Fruit fly (Drosophila melanogaster) whole organism, embryonic: ENCODE data around the gene clumsy.

ENCODE experiments used
- Atf-2 ChIP-seq: fragments of 200-800 bp; sonication (Bioruptor generic); optimal IDR thresholded peaks from 2 replicates; lab custom pipeline; 2016; ENCODE audit warnings: missing biosample characterization, missing genetic modification characterization
- CG1024 ChIP-seq: fragments of 200-800 bp; sonication (Bioruptor generic); IDR thresholded peaks from 2 replicates; pipeline ENCODE4 v1.3.6; 2022; ENCODE audit warnings: missing biosample characterization, missing genetic modification characterization
- CG12659 ChIP-seq: fragments of 200-800 bp; sonication (Bioruptor generic); optimal IDR thresholded peaks from 3 replicates; lab custom pipeline; 2017; ENCODE audit warnings: mild to moderate bottlenecking, missing biosample characterization, missing genetic modification reagents, missing genetic modification characterization
- CG12942 ChIP-seq: fragments of 200-800 bp; sonication (Bioruptor generic); optimal IDR thresholded peaks from 3 replicates; lab custom pipeline; 2016; ENCODE audit warnings: missing biosample characterization, missing genetic modification characterization
- CG13775 ChIP-seq: fragments of 200-800 bp; sonication (Bioruptor generic); optimal IDR thresholded peaks from 3 replicates; lab custom pipeline; 2017; ENCODE audit warnings: missing biosample characterization, mild to moderate bottlenecking, missing genetic modification characterization
- CG14710 ChIP-seq: fragments of 200-800 bp; sonication (Bioruptor generic); optimal IDR thresholded peaks from 3 replicates; lab custom pipeline; 2019; ENCODE audit warnings: missing biosample characterization, mild to moderate bottlenecking, missing genetic modification characterization, moderate library complexity
- CG15269 ChIP-seq: fragments of 200-800 bp; sonication (Bioruptor generic); optimal IDR thresholded peaks from 2 replicates; lab custom pipeline; 2018; ENCODE audit warnings: missing biosample characterization, mild to moderate bottlenecking, missing genetic modification characterization, moderate library complexity
- CG15601 ChIP-seq: fragments of 200-800 bp; sonication (Bioruptor generic); optimal IDR thresholded peaks from 3 replicates; lab custom pipeline; 2019; ENCODE audit warnings: missing biosample characterization, mild to moderate bottlenecking, missing genetic modification characterization, moderate library complexity
- CG17328 ChIP-seq: fragments of 200-800 bp; sonication (Bioruptor generic); IDR thresholded peaks from 2 replicates; pipeline ENCODE4 v1.3.6; 2022; ENCODE audit warnings: missing biosample characterization, missing genetic modification characterization
- CG17612 ChIP-seq: fragments of 200-800 bp; sonication (Bioruptor generic); IDR thresholded peaks from 2 replicates; pipeline ENCODE4 v1.3.6; 2022; ENCODE audit warnings: missing biosample characterization, missing genetic modification characterization
- CG17802 ChIP-seq: fragments of 200-800 bp; sonication (Bioruptor generic); optimal IDR thresholded peaks from 2 replicates; lab custom pipeline; 2018; ENCODE audit warnings: missing biosample characterization, mild to moderate bottlenecking, missing genetic modification characterization, moderate library complexity
- CG17829 ChIP-seq: fragments of 200-800 bp; optimal IDR thresholded peaks from 2 replicates; lab custom pipeline; 2019; ENCODE audit warnings: missing biosample characterization, mild to moderate bottlenecking, missing genetic modification characterization, moderate library complexity
- CG18476 ChIP-seq: fragments of 200-800 bp; sonication (Bioruptor generic); optimal IDR thresholded peaks from 2 replicates; lab custom pipeline; 2016; ENCODE audit warnings: missing biosample characterization, mild to moderate bottlenecking, missing genetic modification characterization
- CG18599 ChIP-seq: fragments of 200-800 bp; sonication (Bioruptor generic); optimal IDR thresholded peaks from 3 replicates; lab custom pipeline; 2017; ENCODE audit warnings: missing biosample characterization, missing genetic modification characterization, mild to moderate bottlenecking, moderate library complexity, missing genetic modification reagents
- CG31365 ChIP-seq: fragments of 200-800 bp; sonication (Bioruptor generic); optimal IDR thresholded peaks from 2 replicates; lab custom pipeline; 2018; ENCODE audit warnings: missing biosample characterization, mild to moderate bottlenecking, missing genetic modification characterization
- CG3838 ChIP-seq: fragments of 200-800 bp; sonication (Bioruptor generic); optimal IDR thresholded peaks from 3 replicates; lab custom pipeline; 2016; ENCODE audit warnings: missing biosample characterization, missing genetic modification characterization
- CG6254 ChIP-seq: fragments of 200-800 bp; sonication (Bioruptor generic); optimal IDR thresholded peaks from 3 replicates; lab custom pipeline; 2017; ENCODE audit warnings: mild to moderate bottlenecking, missing biosample characterization, missing genetic modification reagents, missing genetic modification characterization
- CG6765 ChIP-seq: fragments of 200-800 bp; sonication (Bioruptor generic); optimal IDR thresholded peaks from 3 replicates; lab custom pipeline; 2017; ENCODE audit warnings: missing biosample characterization, mild to moderate bottlenecking, missing genetic modification characterization
- CG7357 ChIP-seq: fragments of 200-800 bp; sonication (Bioruptor generic); IDR thresholded peaks from 3 replicates; pipeline ENCODE4 v1.3.6; 2022; ENCODE audit warnings: missing biosample characterization, missing genetic modification characterization
- Camta ChIP-seq: fragments of 200-800 bp; sonication (Bioruptor generic); optimal IDR thresholded peaks from 2 replicates; lab custom pipeline; 2016; ENCODE audit warnings: missing biosample characterization, missing genetic modification characterization
- CrebB ChIP-seq: fragments of 200-800 bp; sonication (Bioruptor generic); optimal IDR thresholded peaks from 3 replicates; lab custom pipeline; 2018; ENCODE audit warnings: missing biosample characterization, mild to moderate bottlenecking, missing genetic modification characterization
- Dad ChIP-seq: fragments of 200-800 bp; sonication (Bioruptor generic); optimal IDR thresholded peaks from 3 replicates; lab custom pipeline; 2016; ENCODE audit warnings: missing biosample characterization, missing genetic modification characterization
- Dip3 ChIP-seq: fragments of 200-800 bp; sonication (Bioruptor generic); optimal IDR thresholded peaks from 3 replicates; lab custom pipeline; 2016; ENCODE audit warnings: missing biosample characterization, missing genetic modification characterization
- Dp ChIP-seq: fragments of 200-800 bp; sonication (Bioruptor generic); optimal IDR thresholded peaks from 2 replicates; lab custom pipeline; 2018; ENCODE audit warnings: missing biosample characterization, mild to moderate bottlenecking, missing genetic modification characterization, moderate library complexity
- Fer1 ChIP-seq: fragments of 200-800 bp; sonication (Bioruptor generic); optimal IDR thresholded peaks from 2 replicates; lab custom pipeline; 2017; ENCODE audit warnings: missing biosample characterization, mild to moderate bottlenecking, missing genetic modification characterization
- H2.0 ChIP-seq: fragments of 200-800 bp; sonication (Bioruptor generic); IDR thresholded peaks from 2 replicates; pipeline ENCODE4 v1.3.6; 2022; ENCODE audit warnings: missing biosample characterization, missing genetic modification characterization
- HLHmδ ChIP-seq: fragments of 200-800 bp; sonication (Bioruptor generic); optimal IDR thresholded peaks from 2 replicates; lab custom pipeline; 2018; ENCODE audit warnings: missing biosample characterization, mild to moderate bottlenecking, missing genetic modification characterization, moderate library complexity
- Mad ChIP-seq: fragments of 200-800 bp; sonication (Bioruptor generic); optimal IDR thresholded peaks from 2 replicates; lab custom pipeline; 2016; ENCODE audit warnings: missing biosample characterization, missing genetic modification characterization
- Meics ChIP-seq: fragments of 200-800 bp; sonication (Bioruptor generic); optimal IDR thresholded peaks from 2 replicates; lab custom pipeline; 2017; ENCODE audit warnings: missing biosample characterization, mild to moderate bottlenecking, missing genetic modification characterization
- Myb ChIP-seq: fragments of 200-800 bp; sonication (Bioruptor generic); optimal IDR thresholded peaks from 2 replicates; lab custom pipeline; 2016; ENCODE audit warnings: missing biosample characterization, missing genetic modification characterization
- Pdp1 ChIP-seq, 2 experiments: fragments of 200-800 bp; sonication (Bioruptor generic); optimal IDR thresholded peaks; 3 replicates each; lab custom pipeline; 2016; ENCODE audit warnings: missing biosample characterization in 2 of 2, missing genetic modification characterization in 2 of 2, mild to moderate bottlenecking in 1 of 2, moderate library complexity in 1 of 2
- Sox100B ChIP-seq: fragments of 200-800 bp; sonication (Bioruptor generic); optimal IDR thresholded peaks from 3 replicates; lab custom pipeline; 2018; ENCODE audit warnings: missing biosample characterization, mild to moderate bottlenecking, missing genetic modification characterization
- Sry-δ ChIP-seq: fragments of 200-800 bp; sonication (Bioruptor generic); optimal IDR thresholded peaks from 2 replicates; lab custom pipeline; 2016; ENCODE audit warnings: missing biosample characterization, missing genetic modification characterization
- Ssrp ChIP-seq: fragments of 200-800 bp; sonication (Bioruptor generic); optimal IDR thresholded peaks from 2 replicates; lab custom pipeline; 2018; ENCODE audit warnings: missing biosample characterization, mild to moderate bottlenecking, missing genetic modification characterization, moderate library complexity
- YL-1 ChIP-seq: fragments of 200-800 bp; sonication (Bioruptor generic); optimal IDR thresholded peaks from 3 replicates; lab custom pipeline; 2017; ENCODE audit warnings: missing biosample characterization, mild to moderate bottlenecking, missing genetic modification characterization
- btn ChIP-seq: fragments of 200-800 bp; sonication (Bioruptor generic); optimal IDR thresholded peaks from 2 replicates; lab custom pipeline; 2016; ENCODE audit warnings: missing biosample characterization, missing genetic modification characterization
- cwo ChIP-seq: fragments of 200-800 bp; sonication (Bioruptor generic); optimal IDR thresholded peaks from 3 replicates; lab custom pipeline; 2017; ENCODE audit warnings: missing biosample characterization, missing genetic modification characterization, mild to moderate bottlenecking, moderate library complexity, missing genetic modification reagents
- ewg ChIP-seq: fragments of 200-800 bp; sonication (Bioruptor generic); optimal IDR thresholded peaks from 3 replicates; lab custom pipeline; 2017; ENCODE audit warnings: mild to moderate bottlenecking, missing biosample characterization, missing genetic modification reagents, missing genetic modification characterization
- fu2 ChIP-seq: fragments of 200-800 bp; sonication (Bioruptor generic); optimal IDR thresholded peaks from 2 replicates; lab custom pipeline; 2016; ENCODE audit warnings: missing biosample characterization, missing genetic modification characterization
- grau ChIP-seq: fragments of 200-800 bp; optimal IDR thresholded peaks from 3 replicates; lab custom pipeline; 2019; ENCODE audit warnings: missing biosample characterization, mild to moderate bottlenecking, missing genetic modification characterization, moderate library complexity
- oc ChIP-seq: fragments of 200-800 bp; sonication (Bioruptor generic); optimal IDR thresholded peaks from 2 replicates; lab custom pipeline; 2018; ENCODE audit warnings: missing biosample characterization, mild to moderate bottlenecking, missing genetic modification characterization, moderate library complexity
- pfk ChIP-seq: fragments of 200-800 bp; sonication (Bioruptor generic); optimal IDR thresholded peaks from 2 replicates; lab custom pipeline; 2018; ENCODE audit warnings: missing biosample characterization, mild to moderate bottlenecking, missing genetic modification characterization, moderate library complexity
- pita ChIP-seq: fragments of 200-800 bp; sonication (Bioruptor generic); optimal IDR thresholded peaks from 2 replicates; lab custom pipeline; 2017; ENCODE audit warnings: missing biosample characterization, mild to moderate bottlenecking, missing genetic modification characterization
- pzg ChIP-seq: fragments of 200-800 bp; sonication (Bioruptor generic); optimal IDR thresholded peaks from 3 replicates; lab custom pipeline; 2018; ENCODE audit warnings: missing biosample characterization, mild to moderate bottlenecking, missing genetic modification characterization, moderate library complexity
- run ChIP-seq: fragments of 200-800 bp; sonication (Bioruptor generic); optimal IDR thresholded peaks from 3 replicates; lab custom pipeline; 2018; ENCODE audit warnings: missing biosample characterization, mild to moderate bottlenecking, missing genetic modification characterization
- ssp ChIP-seq: fragments of 200-800 bp; sonication (Bioruptor generic); IDR thresholded peaks from 2 replicates; pipeline ENCODE4 v1.3.6; 2022; ENCODE audit warnings: missing biosample characterization, missing genetic modification characterization
- ttk ChIP-seq: fragments of 200-800 bp; sonication (Bioruptor generic); IDR thresholded peaks from 2 replicates; pipeline ENCODE4 v2.1.2; 2022; ENCODE audit warnings: missing biosample characterization, missing genetic modification characterization
- twi ChIP-seq: fragments of 200-800 bp; optimal IDR thresholded peaks from 2 replicates; lab custom pipeline; 2019; ENCODE audit warnings: missing biosample characterization, mild to moderate bottlenecking, missing genetic modification characterization, moderate library complexity
- zen ChIP-seq: fragments of 200-800 bp; sonication (Bioruptor generic); optimal IDR thresholded peaks from 3 replicates; lab custom pipeline; 2018; ENCODE audit warnings: missing biosample characterization, mild to moderate bottlenecking, missing genetic modification characterization, moderate library complexity

Gene clumsy

dm6 chr2L:21237048-21237747, 30.9 kb downstream of the clumsy start, which contains the start of gene Hr39 (continued):
- TF ChIP-seq Pdp1 (GFP tag; optimal IDR thresholded peaks at IDR 0.05; lab: Kevin White, UChicago) (peak in 1 of 2 experiments; percentile 85), Mad (peak; percentile 57), CG15269 (tag; lab: Kevin White, UChicago) (peak; percentile 28), CG17829 (peak; percentile 32), CG1024 (no peak), cwo (peak; percentile 40), CG17612 (GFP tag; lab: Robert Waterston, UW) (no peak), CG12659 (GFP tag; lab: Kevin White, UChicago) (peak; percentile 95), Dad (peak; percentile 40), HLHmδ (no peak), CG12942 (GFP tag; lab: Kevin White, UChicago) (peak; percentile 12), pfk (GFP tag; lab: Kevin White, UChicago) (peak; percentile 98), Dp (GFP tag; lab: Kevin White, UChicago) (peak; percentile 75), Sox100B (GFP tag; lab: Kevin White, UChicago) (peak; percentile 3), pzg (GFP tag; lab: Kevin White, UChicago) (peak; percentile 97), Myb (GFP tag; lab: Kevin White, UChicago) (peak; percentile 77), CG17802 (tag; lab: Kevin White, UChicago) (peak; percentile 69), Fer1 (GFP tag; lab: Kevin White, UChicago) (peak; percentile 57), CG7357 (no peak), CG17328 (GFP tag; lab: Robert Waterston, UW) (no peak), CG6254 (no peak), fu2 (GFP tag; lab: Kevin White, UChicago) (peak; percentile 31), CG31365 (tag; lab: Kevin White, UChicago) (no peak), YL-1 (GFP tag; lab: Kevin White, UChicago) (peak; percentile 23), ewg (peak; percentile 34), pita (peak; percentile 40), CG18599 (peak; percentile 35), CG15601 (tag; lab: Kevin White, UChicago) (peak; percentile 8), ttk (GFP tag; lab: Robert Waterston, UW) (no peak), CG13775 (GFP tag; lab: Kevin White, UChicago) (no peak), btn (peak; percentile 15), twi (tag; lab: Kevin White, UChicago) (no peak), Camta (GFP tag; lab: Kevin White, UChicago) (peak; percentile 17), ssp (GFP tag; lab: Robert Waterston, UW) (no peak), Meics (GFP tag; lab: Kevin White, UChicago) (peak; percentile 28), CrebB (peak; percentile 46), zen (tag; lab: Kevin White, UChicago) (peak; percentile 74), Ssrp (no peak), grau (tag; lab: Kevin White, UChicago) (peak; percentile 5), CG3838 (peak; percentile 97), oc (tag; lab: Kevin White, UChicago) (peak; percentile 21), Atf-2 (no peak), CG6765 (GFP tag; lab: Kevin White, UChicago) (peak; percentile 20), CG14710 (tag; lab: Kevin White, UChicago) (peak; percentile 74), CG18476 (GFP tag; lab: Kevin White, UChicago) (peak; percentile 17), Sry-δ (GFP tag; lab: Kevin White, UChicago) (peak; percentile 75), Dip3 (GFP tag; lab: Kevin White, UChicago) (peak; percentile 51), H2.0 (GFP tag; lab: Robert Waterston, UW) (no peak), run (peak; percentile 20)
